Worm (Caenorhabditis elegans) whole organism, L4/young adult: ENCODE data around the gene C47E8.1.

Source experiments
- dao-5 ChIP-seq: sonication (generic microtip); optimal IDR thresholded peaks from 2 replicates; lab custom pipeline; 2016; ENCODE audit warnings: missing genotype, missing genetic modification characterization, moderate library complexity, missing compliant biosample characterization
- him-1 ChIP-seq: sonication (generic microtip); optimal IDR thresholded peaks from 2 replicates; lab custom pipeline; 2016; ENCODE audit warnings: missing genotype, missing genetic modification reagents, missing genetic modification characterization, missing compliant biosample characterization

- TF ChIP-seq him-1 = no peak
- no peak for TF ChIP-seq dao-5 (tag; lab: Kevin White, UChicago)
These were observed 34.2 kb upstream of the C47E8.1 start, which contains the start of gene F43D2.3 for ce11 chrV:14631588-14631987.
